Fruit fly (Drosophila melanogaster): ENCODE measurements around the gene Itgbn.

The Itgbn gene

dm6 chr2L:21014526-21015250, 38.1 kb upstream of the Itgbn start (continued):
- TF ChIP-seq Trl (optimal IDR thresholded peaks at IDR 0.05) (no peak), Trl (GFP tag; optimal IDR thresholded peaks at IDR 0.05) (no peak), gsb-n (tag; optimal IDR thresholded peaks at IDR 0.05) (peak; percentile 90), danr (GFP tag; IDR thresholded peaks at IDR 0.05) (no peak), CG17359 (tag; optimal IDR thresholded peaks at IDR 0.05) (no peak), Bgb (GFP tag; IDR thresholded peaks at IDR 0.05; ENCODE audit: partially characterized antibody) (no peak), CG30403 (GFP tag; optimal IDR thresholded peaks at IDR 0.05) (no peak), gem (tag; optimal IDR thresholded peaks at IDR 0.05) (peak; percentile 9), dmrt99B (tag; optimal IDR thresholded peaks at IDR 0.05) (peak; percentile 1), pros (GFP tag; optimal IDR thresholded peaks at IDR 0.05) (peak; percentile 81), CG16863 (GFP tag; optimal IDR thresholded peaks at IDR 0.05) (no peak), CG1024 (GFP tag; IDR thresholded peaks at IDR 0.05) (no peak), ERR (GFP tag; optimal IDR thresholded peaks at IDR 0.05) (no peak), CG17186 (GFP tag; optimal IDR thresholded peaks at IDR 0.05) (no peak)

- TF ChIP-seq CG15479 (GFP tag; optimal IDR thresholded peaks at IDR 0.05) (no peak), HLH4C (GFP tag; IDR thresholded peaks at IDR 0.05; ENCODE audit: partially characterized antibody) (0 out of 3 replicates have a peak, but pooled peaks have one; percentile 21), bsh (GFP tag; optimal IDR thresholded peaks at IDR 0.05) (peak in 1 of 2 experiments; percentile 15)
Observed at dm6 chr2L:21015505-21015904, 37.3 kb upstream of the Itgbn start.

dm6 chr2L:21016168-21016567, 36.7 kb upstream of the Itgbn start:
- no peak for TF ChIP-seq esg (GFP tag; conservative IDR thresholded peaks at IDR 0.05)
- TF ChIP-seq CG17361 (GFP tag; IDR thresholded peaks at IDR 0.05) = no peak
- no peak for TF ChIP-seq Dref (GFP tag; IDR thresholded peaks at IDR 0.05)
- TF ChIP-seq CG17385 (GFP tag; optimal IDR thresholded peaks at IDR 0.05) = no peak
- TF ChIP-seq Fer1 (GFP tag; optimal IDR thresholded peaks at IDR 0.05) = no peak
- TF ChIP-seq Chrac-16 (GFP tag; optimal IDR thresholded peaks at IDR 0.05) = no peak
- no peak for TF ChIP-seq Side (GFP tag; optimal IDR thresholded peaks at IDR 0.05)
- 0 out of 3 replicates have a peak, but pooled peaks have one; percentile 32 for TF ChIP-seq CG2199 (GFP tag; IDR thresholded peaks at IDR 0.05)
- TF ChIP-seq D19A (tag; optimal IDR thresholded peaks at IDR 0.05) = peak; percentile 59

- TF ChIP-seq corto (GFP tag; optimal IDR thresholded peaks at IDR 0.05) (peak; percentile 26), CG15073 (GFP tag; optimal IDR thresholded peaks at IDR 0.05) (no peak), Ets65A (GFP tag) (no peak), pb (GFP tag; optimal IDR thresholded peaks at IDR 0.05) (no peak)
Observed at dm6 chr2L:21018644-21019043, 34.2 kb upstream of the Itgbn start.

DNA sequence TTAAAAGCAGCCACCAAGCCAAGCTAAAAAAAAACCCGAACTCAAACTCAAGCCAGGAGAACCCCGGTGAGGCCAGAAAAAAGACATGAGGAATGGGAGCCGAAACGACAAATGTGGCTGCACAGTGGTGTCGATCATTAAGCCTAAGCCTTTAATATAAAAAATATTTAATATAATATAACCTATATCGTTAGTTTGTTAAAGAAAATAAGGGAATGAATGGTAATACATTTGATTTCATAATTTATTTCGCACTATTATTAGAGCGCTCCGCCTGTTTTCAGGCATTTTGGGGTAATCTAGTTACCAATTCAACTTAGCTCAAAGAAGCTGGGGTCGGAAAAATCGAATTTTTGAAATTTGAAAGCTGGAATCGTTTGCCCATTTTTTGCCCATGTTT, 32.8 kb upstream of the Itgbn start:
- TF ChIP-seq gem (tag; optimal IDR thresholded peaks at IDR 0.05) (peak; percentile 41), CG9727 (GFP tag; optimal IDR thresholded peaks at IDR 0.05) (peak; percentile 15), fd96Cb (tag; optimal IDR thresholded peaks at IDR 0.05) (peak; percentile 1), CG7963 (GFP tag; IDR thresholded peaks at IDR 0.05; ENCODE audit: partially characterized antibody) (no peak), gsb-n (tag; optimal IDR thresholded peaks at IDR 0.05) (no peak), CG2712 (tag; optimal IDR thresholded peaks at IDR 0.05) (peak; percentile 55), Awh (GFP tag; IDR thresholded peaks at IDR 0.05) (no peak), D (optimal IDR thresholded peaks at IDR 0.05) (no peak), D (GFP tag; optimal IDR thresholded peaks at IDR 0.05) (peak; percentile 2), Tbp (GFP tag; optimal IDR thresholded peaks at IDR 0.05) (no peak), CG18262 (tag; optimal IDR thresholded peaks at IDR 0.05) (peak; percentile 25), Dek (tag; optimal IDR thresholded peaks at IDR 0.05) (no peak), CG9932 (GFP tag; IDR thresholded peaks at IDR 0.05) (no peak), MBD-R2 (GFP tag; IDR thresholded peaks at IDR 0.05) (no peak), dmrt11E (tag; optimal IDR thresholded peaks at IDR 0.05) (peak; percentile 61), corto (GFP tag; optimal IDR thresholded peaks at IDR 0.05) (no peak), phol (tag; optimal IDR thresholded peaks at IDR 0.05) (peak; percentile 14), CG32767 (GFP tag; IDR thresholded peaks at IDR 0.05) (no peak)

Data from whole organism, embryonic.